Worm (Caenorhabditis elegans): ENCODE data around the gene F53A9.8.

Gene F53A9.8

ce11 chrX:8672760-8673159 lies 45.9 kb downstream of the F53A9.8 start, which contains the start of the genes K09E2.2 and K09E2.3:
Gene K09E2.2, plus strand, starts transcription at chrX:8673060.
Gene K09E2.3, plus strand, starts transcription at chrX:8673084.
- TF ChIP-seq ceh-16 (tag; optimal IDR thresholded peaks at IDR 0.05), result no peak
- no peak for TF ChIP-seq lin-11 (tag; optimal IDR thresholded peaks at IDR 0.05)
- TF ChIP-seq nhr-77 (tag; optimal IDR thresholded peaks at IDR 0.05), result no peak
